Worm (Caenorhabditis elegans): Measurements from ENCODE around the gene K10D6.3.

DNA sequence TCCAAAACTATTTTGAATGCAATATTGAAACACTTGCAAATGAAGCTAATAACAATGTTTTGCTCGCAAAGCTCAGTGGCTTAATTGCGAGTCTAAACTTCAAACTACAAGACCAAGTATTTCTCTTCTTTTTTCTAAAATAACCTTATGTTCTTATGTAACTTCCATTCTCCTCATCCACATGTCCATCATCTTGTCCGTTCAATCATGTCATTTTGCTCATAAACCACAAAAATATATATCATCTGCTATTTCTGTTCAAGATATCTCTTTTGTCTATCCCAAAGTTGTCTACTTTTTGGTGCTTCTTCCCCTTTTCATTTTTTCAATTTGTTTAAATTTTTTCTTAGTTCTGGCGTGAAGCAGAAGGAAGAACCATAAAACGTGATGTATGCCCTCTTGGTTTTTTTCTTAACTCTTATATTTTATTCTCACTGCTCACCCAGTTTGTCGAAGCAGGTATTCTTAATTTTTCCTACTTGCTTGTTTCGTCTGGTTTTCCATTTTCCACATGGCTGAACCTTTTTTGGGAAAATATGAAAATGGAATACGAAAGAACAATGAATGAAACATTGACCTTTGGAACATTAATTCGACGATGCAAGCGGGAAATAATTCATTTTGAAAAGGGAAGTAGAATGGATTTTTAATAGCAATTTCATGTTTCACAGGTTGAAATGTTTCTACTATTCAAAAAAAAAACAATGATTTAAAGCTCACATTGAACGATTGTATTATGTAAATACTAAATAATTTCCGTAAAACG, 29.7 kb upstream of the K10D6.3 start:
- no peak for TF ChIP-seq flt-1 (GFP tag; IDR thresholded peaks at IDR 0.05)
- no peak for TF ChIP-seq ztf-23 (GFP tag; IDR thresholded peaks at IDR 0.05)
- TF ChIP-seq T22C8.4 (GFP tag; IDR thresholded peaks at IDR 0.05), result no peak
- no peak for TF ChIP-seq ref-1 (GFP tag; conservative IDR thresholded peaks at IDR 0.05)

Measured in whole organism, midembryonic.